Worm (Caenorhabditis elegans) whole organism, L1 larva: ENCODE data around the gene K09F6.13.

Experiments used
- C04F5.9 ChIP-seq: sonication (generic microtip); optimal IDR thresholded peaks from 2 replicates; lab custom pipeline; 2016; ENCODE audit warnings: missing genetic modification characterization, missing compliant biosample characterization
- C16A3.4 ChIP-seq: fragments of 150-350 bp; optimal IDR thresholded peaks from 2 replicates; lab custom pipeline; 2014; ENCODE audit warnings: missing biosample characterization, missing genetic modification characterization
- C34B4.2 ChIP-seq: sonication (generic microtip); optimal IDR thresholded peaks from 2 replicates; lab custom pipeline; 2017; ENCODE audit warnings: mild to moderate bottlenecking, missing genetic modification characterization, missing compliant biosample characterization
- F16B12.6 ChIP-seq: fragments of 150-350 bp; optimal IDR thresholded peaks from 2 replicates; lab custom pipeline; 2014; ENCODE audit warnings: missing biosample characterization, missing genetic modification characterization
- aha-1 ChIP-seq: fragments of 150-350 bp; optimal IDR thresholded peaks from 2 replicates; lab custom pipeline; 2014; ENCODE audit warnings: missing biosample characterization, missing genetic modification characterization
- ceh-63 ChIP-seq: fragments of 200-800 bp; sonication (Bioruptor generic); optimal IDR thresholded peaks from 2 replicates; lab custom pipeline; 2018; ENCODE audit warnings: mild to moderate bottlenecking, missing genetic modification characterization, missing compliant biosample characterization
- ceh-82 ChIP-seq, 3 experiments: fragments of 150-350 bp in 1 of 3; sonication (generic microtip) in 2 of 3; optimal IDR thresholded peaks; 2 replicates each; lab custom pipeline; 2014 to 2017; ENCODE audit warnings: missing biosample characterization in 3 of 3, missing genetic modification characterization in 3 of 3
- dsc-1 ChIP-seq: sonication (generic microtip); optimal IDR thresholded peaks from 2 replicates; lab custom pipeline; 2016; ENCODE audit warnings: mild to moderate bottlenecking, missing genetic modification characterization, missing compliant biosample characterization
- efl-1 ChIP-seq, 4 experiments: fragments of 150-350 bp; optimal IDR thresholded peaks in 3 of 4; peaks in 1 of 4; 1 replicate in 1 of 4; 2 replicates in 3 of 4; lab custom pipeline; 2014; ENCODE audit warnings: missing biosample characterization in 2 of 4, missing genetic modification characterization in 2 of 4, missing genetic modification reagents in 2 of 4
- egl-13 ChIP-seq: sonication (generic microtip); optimal IDR thresholded peaks from 2 replicates; lab custom pipeline; 2016; ENCODE audit warnings: missing genotype, missing genetic modification reagents, missing genetic modification characterization, missing compliant biosample characterization
- egl-27 ChIP-seq, 2 experiments: fragments of 150-350 bp in 1 of 2; sonication (generic microtip); optimal IDR thresholded peaks; 3 replicates each; lab custom pipeline; 2017 to 2018; ENCODE audit warnings: missing biosample characterization in 2 of 2, missing genetic modification characterization in 2 of 2, missing genetic modification reagents in 2 of 2
- elt-3 ChIP-seq, 6 experiments: fragments of 150-350 bp in 1 of 6; sonication (generic microtip); optimal IDR thresholded peaks; 2 replicates each; lab custom pipeline; 2017 to 2018; ENCODE audit warnings: missing biosample characterization in 6 of 6, missing genetic modification characterization in 6 of 6, inconsistent platforms in 1 of 6
- fkh-10 ChIP-seq: sonication (generic microtip); optimal IDR thresholded peaks from 2 replicates; lab custom pipeline; 2017; ENCODE audit warnings: missing biosample characterization, missing genetic modification reagents, missing genetic modification characterization
- fkh-8 ChIP-seq: sonication (generic microtip); optimal IDR thresholded peaks from 2 replicates; lab custom pipeline; 2016; ENCODE audit warnings: mild to moderate bottlenecking, missing genetic modification characterization, missing compliant biosample characterization
- grh-1 ChIP-seq: fragments of 200-800 bp; sonication (Bioruptor generic); IDR thresholded peaks from 2 replicates; pipeline ENCODE4 v1.3.6; 2022; ENCODE audit warnings: missing genetic modification reagents, missing genetic modification characterization, missing compliant biosample characterization
- hlh-17 ChIP-seq: fragments of 200-800 bp; sonication (Bioruptor generic); optimal IDR thresholded peaks from 2 replicates; lab custom pipeline; 2018; ENCODE audit warnings: missing genetic modification characterization, mild to moderate bottlenecking, missing compliant biosample characterization, moderate library complexity, borderline replicate concordance
- hlh-4 ChIP-seq: sonication (generic microtip); optimal IDR thresholded peaks from 2 replicates; lab custom pipeline; 2016; ENCODE audit warnings: mild to moderate bottlenecking, missing genetic modification characterization, missing compliant biosample characterization
- isw-1 ChIP-seq: fragments of 200-800 bp; sonication (Bioruptor generic); IDR thresholded peaks from 2 replicates; pipeline ENCODE4 v1.3.6; 2022; ENCODE audit warnings: missing genetic modification characterization, missing compliant biosample characterization
- jun-1 ChIP-seq: fragments of 150-350 bp; optimal IDR thresholded peaks from 2 replicates; lab custom pipeline; 2014; ENCODE audit warnings: missing biosample characterization, missing genetic modification reagents, missing genetic modification characterization
- lin-14 ChIP-seq: fragments of 200-800 bp; sonication (Bioruptor generic); optimal IDR thresholded peaks from 2 replicates; lab custom pipeline; 2018; ENCODE audit warnings: mild to moderate bottlenecking, missing genetic modification characterization, moderate library complexity, missing compliant biosample characterization
- lin-35 ChIP-seq, 2 experiments: fragments of 150-350 bp; optimal IDR thresholded peaks; 2 replicates each; lab custom pipeline; 2014; ENCODE audit warnings: missing biosample characterization in 2 of 2, missing genetic modification characterization in 2 of 2, missing genetic modification reagents in 2 of 2
- lin-39 ChIP-seq: fragments of 150-350 bp; optimal IDR thresholded peaks from 2 replicates; lab custom pipeline; 2014; ENCODE audit warnings: missing biosample characterization, missing genetic modification reagents, missing genetic modification characterization
- lsy-2 ChIP-seq, 2 experiments: fragments of 150-350 bp; optimal IDR thresholded peaks; 2 replicates each; lab custom pipeline; 2014; ENCODE audit warnings: missing biosample characterization in 2 of 2, missing genetic modification characterization in 2 of 2
- mab-9 ChIP-seq: fragments of 200-800 bp; sonication (Bioruptor generic); IDR thresholded peaks from 2 replicates; pipeline ENCODE4 v1.3.6; 2022; ENCODE audit warnings: missing genetic modification reagents, missing genetic modification characterization, missing compliant biosample characterization
- mdl-1 ChIP-seq, 2 experiments: fragments of 150-350 bp; optimal IDR thresholded peaks; 2 replicates each; lab custom pipeline; 2014 to 2017; ENCODE audit warnings: missing biosample characterization in 2 of 2, missing genetic modification characterization in 2 of 2, inconsistent platforms in 1 of 2
- mef-2 ChIP-seq: fragments of 150-350 bp; optimal IDR thresholded peaks from 2 replicates; lab custom pipeline; 2014; ENCODE audit warnings: missing biosample characterization, missing genetic modification characterization
- mep-1 ChIP-seq: fragments of 150-350 bp; optimal IDR thresholded peaks from 2 replicates; lab custom pipeline; 2014; ENCODE audit warnings: missing biosample characterization, missing genetic modification characterization
- nhr-12 ChIP-seq: sonication (generic microtip); optimal IDR thresholded peaks from 2 replicates; lab custom pipeline; 2017; ENCODE audit warnings: missing biosample characterization, missing genetic modification characterization
- nhr-19 ChIP-seq: fragments of 200-800 bp; sonication (Bioruptor generic); conservative IDR thresholded peaks from 2 replicates; pipeline ENCODE4 v1.3.6; 2022; ENCODE audit warnings: missing genetic modification characterization, missing compliant biosample characterization
- nhr-47 ChIP-seq: sonication (generic microtip); optimal IDR thresholded peaks from 2 replicates; lab custom pipeline; 2016; ENCODE audit warnings: mild to moderate bottlenecking, missing genetic modification characterization, moderate library complexity, missing compliant biosample characterization
- nhr-71 ChIP-seq: sonication (generic microtip); optimal IDR thresholded peaks from 2 replicates; lab custom pipeline; 2016; ENCODE audit warnings: mild to moderate bottlenecking, missing genetic modification characterization, moderate library complexity, missing compliant biosample characterization
- pqm-1 ChIP-seq: sonication (generic microtip); optimal IDR thresholded peaks from 3 replicates; lab custom pipeline; 2017; ENCODE audit warnings: missing biosample characterization, missing genetic modification characterization
- rnt-1 ChIP-seq: sonication (generic microtip); optimal IDR thresholded peaks from 2 replicates; lab custom pipeline; 2016; ENCODE audit warnings: mild to moderate bottlenecking, missing genetic modification characterization, moderate library complexity, missing compliant biosample characterization
- skn-1 ChIP-seq: fragments of 150-350 bp; optimal IDR thresholded peaks from 2 replicates; lab custom pipeline; 2014; ENCODE audit warnings: missing biosample characterization, missing genetic modification characterization
- snpc-4 ChIP-seq: fragments of 150-350 bp; optimal IDR thresholded peaks from 2 replicates; lab custom pipeline; 2014; ENCODE audit warnings: missing biosample characterization, missing genetic modification characterization
- snu-23 ChIP-seq: sonication (generic microtip); optimal IDR thresholded peaks from 2 replicates; lab custom pipeline; 2016; ENCODE audit warnings: missing genetic modification characterization, missing compliant biosample characterization
- sup-37 ChIP-seq: fragments of 200-800 bp; sonication (Bioruptor generic); optimal IDR thresholded peaks from 2 replicates; lab custom pipeline; 2018; ENCODE audit warnings: mild to moderate bottlenecking, missing genetic modification characterization, missing compliant biosample characterization
- swsn-7 ChIP-seq: sonication (generic microtip); optimal IDR thresholded peaks from 2 replicates; lab custom pipeline; 2016; ENCODE audit warnings: missing genetic modification characterization, missing compliant biosample characterization
- tlp-1 ChIP-seq: fragments of 150-350 bp; optimal IDR thresholded peaks from 2 replicates; lab custom pipeline; 2014; ENCODE audit warnings: missing biosample characterization, missing genetic modification characterization
- unc-30 ChIP-seq: sonication (generic microtip); optimal IDR thresholded peaks from 2 replicates; lab custom pipeline; 2017; ENCODE audit warnings: missing biosample characterization, missing genetic modification characterization
- unc-62 ChIP-seq: fragments of 150-350 bp; optimal IDR thresholded peaks from 2 replicates; lab custom pipeline; 2014; ENCODE audit warnings: missing biosample characterization, missing genetic modification reagents, missing genetic modification characterization
- unc-86 ChIP-seq: sonication (generic microtip); optimal IDR thresholded peaks from 2 replicates; lab custom pipeline; 2016; ENCODE audit warnings: missing genetic modification characterization, missing compliant biosample characterization
- zip-4 ChIP-seq: fragments of 200-800 bp; sonication (Bioruptor generic); optimal IDR thresholded peaks from 2 replicates; lab custom pipeline; 2018; ENCODE audit warnings: mild to moderate bottlenecking, missing genetic modification characterization, moderate library complexity, missing compliant biosample characterization

The K09F6.13 gene

ce11 chrII:2289441-2289840 lies 527 bp downstream of the K09F6.13 start:
- TF ChIP-seq hlh-17 (GFP tag; lab: Kevin White, UChicago), result no peak
- TF ChIP-seq mab-9 (GFP tag; lab: Robert Waterston, UW), result no peak
- no peak for TF ChIP-seq egl-27 (tag; optimal IDR thresholded peaks at IDR 0.05; lab: Kevin White, UChicago)
- no peak for TF ChIP-seq snpc-4 (tag; lab: Kevin White, UChicago)
- no peak for TF ChIP-seq fkh-8
- peak; percentile 35 to 70 (median 61) for TF ChIP-seq ceh-82 (tag; optimal IDR thresholded peaks at IDR 0.05; lab: Kevin White, UChicago)
- no peak for TF ChIP-seq F16B12.6 (tag; lab: Kevin White, UChicago)
- TF ChIP-seq egl-13 (tag; lab: Kevin White, UChicago), result no peak
- no peak for TF ChIP-seq grh-1 (GFP tag; lab: Robert Waterston, UW)
- TF ChIP-seq skn-1 (tag; lab: Kevin White, UChicago), result peak; percentile 14
- no peak for TF ChIP-seq tlp-1 (tag; lab: Kevin White, UChicago)
- no peak for TF ChIP-seq swsn-7 (tag; lab: Kevin White, UChicago)
- TF ChIP-seq sup-37 (GFP tag; lab: Kevin White, UChicago), result no peak
- TF ChIP-seq C04F5.9 (tag; lab: Kevin White, UChicago), result no peak
- peak; percentile 27 to 54 for TF ChIP-seq efl-1 (optimal IDR thresholded peaks at IDR 0.05; lab: Kevin White, UChicago)
- TF ChIP-seq efl-1 (GFP tag; optimal IDR thresholded peaks at IDR 0.05 in 1 of 2; lab: Kevin White, UChicago), result peak in 1 of 2 experiments; percentile 39
- TF ChIP-seq mdl-1 (tag; optimal IDR thresholded peaks at IDR 0.05; lab: Kevin White, UChicago), result no peak
- no peak for TF ChIP-seq elt-3 (tag; optimal IDR thresholded peaks at IDR 0.05; lab: Kevin White, UChicago)
- no peak for TF ChIP-seq lin-39 (tag; lab: Kevin White, UChicago)
- TF ChIP-seq jun-1 (tag; lab: Kevin White, UChicago), result peak; percentile 51
- TF ChIP-seq aha-1 (tag; lab: Kevin White, UChicago), result no peak
- no peak for TF ChIP-seq unc-86 (tag; lab: Kevin White, UChicago)
- peak; percentile 77 for TF ChIP-seq lin-14 (GFP tag; lab: Kevin White, UChicago)
- peak; percentile 92 for TF ChIP-seq zip-4 (GFP tag; lab: Kevin White, UChicago)
- no peak for TF ChIP-seq nhr-19 (GFP tag; lab: Robert Waterston, UW)
- TF ChIP-seq nhr-12 (tag; lab: Kevin White, UChicago), result no peak
- TF ChIP-seq nhr-47 (tag; lab: Kevin White, UChicago), result peak; percentile 32
- TF ChIP-seq unc-30 (tag; lab: Kevin White, UChicago), result no peak
- TF ChIP-seq snu-23 (GFP tag; lab: Kevin White, UChicago), result no peak
- no peak for TF ChIP-seq mef-2 (tag; lab: Kevin White, UChicago)
- peak; percentile 42 for TF ChIP-seq isw-1
- no peak for TF ChIP-seq rnt-1 (tag; lab: Kevin White, UChicago)
- no peak for TF ChIP-seq C16A3.4 (tag; lab: Kevin White, UChicago)
- no peak for TF ChIP-seq dsc-1 (tag; lab: Kevin White, UChicago)
- TF ChIP-seq pqm-1, result no peak
- TF ChIP-seq lsy-2 (tag; optimal IDR thresholded peaks at IDR 0.05; lab: Kevin White, UChicago), result peak in 1 of 2 experiments; percentile 10
- no peak for TF ChIP-seq mep-1
- no peak for TF ChIP-seq C34B4.2
- no peak for TF ChIP-seq hlh-4 (tag; lab: Kevin White, UChicago)
- no peak for TF ChIP-seq lin-35 (GFP tag; optimal IDR thresholded peaks at IDR 0.05; lab: Kevin White, UChicago)
- TF ChIP-seq ceh-63, result no peak
- no peak for TF ChIP-seq unc-62
- TF ChIP-seq fkh-10 (GFP tag; lab: Kevin White, UChicago), result no peak
- peak; percentile 65 for TF ChIP-seq nhr-71 (tag; lab: Kevin White, UChicago)
